Worm (Caenorhabditis elegans) whole organism, late embryonic: Measurements from ENCODE around the gene Y56A3A.41.

Experiments
- hlh-15 ChIP-seq: sonication (generic microtip); optimal IDR thresholded peaks from 2 replicates; lab custom pipeline; 2016; ENCODE audit warnings: missing genetic modification characterization, missing compliant biosample characterization
- mec-3 ChIP-seq: sonication (generic microtip); optimal IDR thresholded peaks from 2 replicates; lab custom pipeline; 2016; ENCODE audit warnings: borderline replicate concordance, missing genetic modification characterization, missing compliant biosample characterization
- tbx-7 ChIP-seq: sonication (generic microtip); optimal IDR thresholded peaks from 2 replicates; lab custom pipeline; 2016; ENCODE audit warnings: missing genotype, missing genetic modification characterization, missing compliant biosample characterization

DNA sequence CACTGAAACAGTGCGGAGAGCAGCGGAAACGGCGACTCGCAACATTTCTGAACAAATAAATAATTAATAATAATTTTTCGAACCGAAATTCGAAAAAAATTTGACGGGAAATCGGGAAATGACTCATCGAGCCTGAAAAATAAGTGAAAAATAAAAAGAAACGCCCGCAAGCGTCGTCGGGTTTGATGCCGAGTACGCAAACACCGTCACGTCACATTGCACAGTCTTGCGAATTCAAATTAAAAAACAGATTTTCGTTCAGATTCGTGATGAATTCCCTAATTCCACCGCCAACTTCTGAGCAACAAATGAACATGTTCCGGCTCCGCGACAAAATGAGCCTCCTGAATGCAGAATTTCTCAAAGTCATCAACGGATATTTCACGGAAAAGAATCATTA is 22.8 kb upstream of the Y56A3A.41 start, which contains the start of the genes ndab-1 and npp-16:
- TF ChIP-seq tbx-7 (tag; lab: Kevin White, UChicago) (no peak), hlh-15 (no peak), mec-3 (tag; lab: Kevin White, UChicago) (no peak)
